Fruit fly (Drosophila melanogaster): Measurements from ENCODE around the gene beta4GalT7.
A peak's percentile ranks its signal among the peaks of the same experiment; 100 is the strongest.

beta4GalT7 gene

dm6 chr3R:24983537-24984501 is 39.2 kb upstream of the beta4GalT7 start, which contains the start of gene tnc (continued):
- no peak for TF ChIP-seq dsf (GFP tag; optimal IDR thresholded peaks at IDR 0.05; ENCODE audit: borderline replicate concordance)
- TF ChIP-seq Vsx2 (GFP tag; optimal IDR thresholded peaks at IDR 0.05; ENCODE audit: partially characterized antibody) = no peak
- TF ChIP-seq br (GFP tag; optimal IDR thresholded peaks at IDR 0.05) = peak; percentile 61
- no peak for TF ChIP-seq Myc (optimal IDR thresholded peaks at IDR 0.05)
- TF ChIP-seq psq (GFP tag; optimal IDR thresholded peaks at IDR 0.05) = peak; percentile 87
- TF ChIP-seq Abd-B (GFP tag; optimal IDR thresholded peaks at IDR 0.05) = no peak
- TF ChIP-seq woc (GFP tag; optimal IDR thresholded peaks at IDR 0.05) = peak; percentile 33
- no peak for TF ChIP-seq Dif (GFP tag; optimal IDR thresholded peaks at IDR 0.05; ENCODE audit: partially characterized antibody)
- no peak for TF ChIP-seq Mio (GFP tag; optimal IDR thresholded peaks at IDR 0.05)
- TF ChIP-seq CG32264 (GFP tag; optimal IDR thresholded peaks at IDR 0.05) = no peak
- peak; percentile 91 for TF ChIP-seq Dfd (GFP tag; optimal IDR thresholded peaks at IDR 0.05)
- TF ChIP-seq foxo (GFP tag; optimal IDR thresholded peaks at IDR 0.05) = peak in 1 of 2 experiments; percentile 89

DNA sequence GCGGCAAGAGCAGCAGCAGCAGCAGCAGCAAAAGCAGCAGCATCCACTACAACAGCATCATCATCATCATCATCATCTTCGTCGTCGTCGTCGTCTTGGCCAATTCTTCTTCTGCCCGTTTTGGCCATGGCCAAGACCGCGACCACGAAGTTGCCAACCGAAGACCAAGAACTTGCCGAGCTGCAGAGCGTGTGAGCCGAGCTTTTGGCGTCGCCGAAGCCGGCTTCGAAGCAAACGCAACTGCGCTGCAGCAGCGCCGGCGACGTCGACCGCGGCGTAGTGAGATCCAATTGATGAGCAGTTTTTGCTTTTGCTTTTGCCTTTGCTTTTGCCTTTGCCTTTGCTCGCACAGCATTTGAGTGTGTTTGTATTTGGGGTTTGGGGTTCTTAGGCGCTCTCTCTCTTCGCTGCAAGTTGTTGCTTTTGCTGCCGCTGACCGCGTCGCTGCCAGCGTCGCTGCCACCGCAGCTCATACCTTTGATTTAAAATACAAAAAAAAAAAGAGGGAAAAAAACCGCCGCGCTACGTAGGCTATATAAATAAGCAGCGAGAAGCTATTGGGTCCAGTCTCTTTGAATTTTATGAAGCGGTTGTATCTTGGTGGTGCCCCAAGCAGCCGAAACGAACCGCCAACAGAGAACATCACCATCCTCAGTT is 37.9 kb upstream of the beta4GalT7 start:
- TF ChIP-seq dmrt93B (GFP tag; optimal IDR thresholded peaks at IDR 0.05) = no peak
- peak; percentile 14 for TF ChIP-seq Rel (GFP tag; optimal IDR thresholded peaks at IDR 0.05)
- TF ChIP-seq Rel (tag; optimal IDR thresholded peaks at IDR 0.05) = no peak
- peak; percentile 19 for TF ChIP-seq CrebA (GFP tag; optimal IDR thresholded peaks at IDR 0.05; ENCODE audit: borderline replicate concordance)

DNA sequence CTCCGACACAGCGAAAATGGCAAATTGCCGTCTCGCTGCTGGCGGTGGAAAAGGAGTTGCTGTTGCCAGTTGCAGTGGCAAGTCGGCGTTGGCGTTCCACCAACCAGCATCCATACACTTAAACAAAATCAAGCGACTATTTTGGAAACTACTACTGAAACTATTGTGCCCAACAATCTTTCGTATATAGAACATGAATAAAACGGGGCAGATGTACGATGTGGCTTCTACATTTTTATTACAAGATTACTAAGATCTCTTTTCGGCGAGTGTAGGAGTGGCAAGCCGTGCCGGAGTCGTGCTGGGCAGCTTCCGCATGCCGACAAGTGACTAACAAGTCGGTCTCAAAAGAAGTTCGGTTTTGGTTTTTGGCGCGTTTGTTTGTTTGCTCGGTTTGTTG is 26.6 kb upstream of the beta4GalT7 start:
- TF ChIP-seq sage (GFP tag; optimal IDR thresholded peaks at IDR 0.05) = no peak
- no peak for TF ChIP-seq usp (GFP tag; optimal IDR thresholded peaks at IDR 0.05)
- no peak for TF ChIP-seq CG32264 (GFP tag; optimal IDR thresholded peaks at IDR 0.05)
- TF ChIP-seq br (GFP tag; optimal IDR thresholded peaks at IDR 0.05) = no peak
- no peak for TF ChIP-seq jim (GFP tag; optimal IDR thresholded peaks at IDR 0.05)
- TF ChIP-seq foxo (GFP tag; optimal IDR thresholded peaks at IDR 0.05) = no peak
- TF ChIP-seq Hr78 (GFP tag; optimal IDR thresholded peaks at IDR 0.05) = no peak
- no peak for TF ChIP-seq brk (GFP tag; optimal IDR thresholded peaks at IDR 0.05)
- peak; percentile 4 for TF ChIP-seq woc (GFP tag; optimal IDR thresholded peaks at IDR 0.05)
- no peak for TF ChIP-seq dl (GFP tag; optimal IDR thresholded peaks at IDR 0.05; ENCODE audit: insufficient read depth in 1 of 2, partially characterized antibody in 2 of 2)
- TF ChIP-seq N (GFP tag; optimal IDR thresholded peaks at IDR 0.05) = no peak
- TF ChIP-seq lola (GFP tag; optimal IDR thresholded peaks at IDR 0.05) = no peak
- TF ChIP-seq GATAd (GFP tag; optimal IDR thresholded peaks at IDR 0.05) = no peak
- TF ChIP-seq rgr (GFP tag; optimal IDR thresholded peaks at IDR 0.05) = peak; percentile 32
- no peak for TF ChIP-seq Dif (GFP tag; optimal IDR thresholded peaks at IDR 0.05; ENCODE audit: partially characterized antibody)
- TF ChIP-seq psq (GFP tag; optimal IDR thresholded peaks at IDR 0.05) = no peak
- no peak for TF ChIP-seq Abd-B (GFP tag; optimal IDR thresholded peaks at IDR 0.05)
- peak; percentile 29 for TF ChIP-seq HLH106 (tag; optimal IDR thresholded peaks at IDR 0.05)
- TF ChIP-seq h (GFP tag; optimal IDR thresholded peaks at IDR 0.05) = peak; percentile 52
- TF ChIP-seq CG9705 (GFP tag; optimal IDR thresholded peaks at IDR 0.05) = no peak
- TF ChIP-seq Dfd (GFP tag; optimal IDR thresholded peaks at IDR 0.05) = no peak
- TF ChIP-seq Mio (GFP tag; optimal IDR thresholded peaks at IDR 0.05) = no peak
- no peak for TF ChIP-seq dsf (GFP tag; optimal IDR thresholded peaks at IDR 0.05; ENCODE audit: borderline replicate concordance)
- TF ChIP-seq Myc (optimal IDR thresholded peaks at IDR 0.05) = no peak
- TF ChIP-seq Rel (GFP tag; optimal IDR thresholded peaks at IDR 0.05) = no peak
- TF ChIP-seq Rel (tag; optimal IDR thresholded peaks at IDR 0.05) = no peak
- no peak for TF ChIP-seq Vsx2 (GFP tag; optimal IDR thresholded peaks at IDR 0.05; ENCODE audit: partially characterized antibody)
- peak; percentile 7 for TF ChIP-seq dmrt93B (GFP tag; optimal IDR thresholded peaks at IDR 0.05)
- TF ChIP-seq fru (GFP tag; optimal IDR thresholded peaks at IDR 0.05) = peak; percentile 39
- TF ChIP-seq Sp1 (GFP tag; optimal IDR thresholded peaks at IDR 0.05) = peak; percentile 18
- TF ChIP-seq ey (GFP tag; optimal IDR thresholded peaks at IDR 0.05) = peak; percentile 23
- TF ChIP-seq OdsH (GFP tag; optimal IDR thresholded peaks at IDR 0.05) = no peak
